Fruit fly (Drosophila melanogaster): ENCODE measurements around the gene Rpt3R.
A peak's percentile ranks its signal among the peaks of the same experiment; 100 is the strongest.

The Rpt3R gene

DNA sequence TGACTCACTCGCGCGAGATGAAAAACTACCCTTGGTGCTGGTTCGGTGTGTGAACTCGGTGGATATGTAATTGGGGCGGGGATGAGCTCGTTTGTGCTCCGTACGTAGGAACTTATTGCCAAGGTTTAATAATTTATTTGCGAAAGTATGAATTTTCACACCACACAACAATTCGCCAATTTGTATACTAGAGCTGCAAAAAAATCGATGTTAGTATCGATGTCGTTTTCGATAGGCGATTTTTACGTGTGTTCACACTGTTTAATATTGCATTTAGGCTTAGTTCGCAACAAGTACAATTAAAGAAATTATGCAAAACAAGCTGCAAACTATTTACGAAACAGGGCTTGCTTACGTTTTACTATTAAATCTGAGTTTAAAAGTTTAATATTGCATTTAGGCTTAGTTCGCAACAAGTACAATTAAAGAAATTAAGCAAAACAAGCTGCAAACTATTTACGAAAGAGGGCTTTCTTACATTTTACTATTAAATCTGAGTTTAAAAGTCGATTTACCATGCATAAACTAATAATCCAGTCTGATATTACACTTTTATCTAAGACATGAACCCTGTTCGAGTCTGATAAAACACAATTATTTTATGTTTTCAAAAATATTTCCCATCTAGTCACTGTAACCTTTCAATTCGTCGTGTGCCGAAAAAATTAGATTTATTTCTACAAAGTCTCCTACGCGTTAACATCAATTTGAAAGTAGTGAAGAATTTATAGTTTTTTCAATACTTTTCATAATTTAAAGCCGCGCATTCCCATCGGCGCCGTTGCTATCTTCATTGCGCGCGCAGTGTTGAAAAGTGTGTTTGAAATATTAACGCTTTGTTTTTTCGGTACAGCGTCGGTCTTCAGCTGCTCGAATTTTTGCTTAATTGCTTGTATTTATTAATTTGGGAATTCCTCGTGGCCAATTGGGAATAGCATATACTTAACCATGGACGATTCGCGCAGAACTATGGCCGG, 6.9 kb upstream of the Rpt3R start, which contains the start of the genes Snap24 and CG8478:
Snap24 (minus strand) TSS at position 196 of the 977 bp plus-strand sequence.
CG8478 (plus strand) TSS at position 696 of the 977 bp plus-strand sequence.
- TF ChIP-seq Abd-B (GFP tag; optimal IDR thresholded peaks at IDR 0.05), result no peak
- TF ChIP-seq Jra (GFP tag; optimal IDR thresholded peaks at IDR 0.05), result peak; percentile 64
- TF ChIP-seq Sp1 (GFP tag; optimal IDR thresholded peaks at IDR 0.05), result no peak
- no peak for TF ChIP-seq Rel (GFP tag; optimal IDR thresholded peaks at IDR 0.05)
- TF ChIP-seq Rel (tag; optimal IDR thresholded peaks at IDR 0.05), result peak; percentile 31
- no peak for TF ChIP-seq Hr83 (GFP tag; optimal IDR thresholded peaks at IDR 0.05; ENCODE audit: poor library complexity, severe bottlenecking)
- peak; percentile 2 for TF ChIP-seq Myc (optimal IDR thresholded peaks at IDR 0.05)
- no peak for TF ChIP-seq Vsx2 (GFP tag; optimal IDR thresholded peaks at IDR 0.05; ENCODE audit: partially characterized antibody)
- TF ChIP-seq N (GFP tag; optimal IDR thresholded peaks at IDR 0.05), result peak; percentile 8

- peak; percentile 20 for TF ChIP-seq OdsH (GFP tag; optimal IDR thresholded peaks at IDR 0.05)
- no peak for TF ChIP-seq Hr78 (GFP tag; optimal IDR thresholded peaks at IDR 0.05)
- TF ChIP-seq dsf (GFP tag; optimal IDR thresholded peaks at IDR 0.05; ENCODE audit: borderline replicate concordance), result no peak
- peak; percentile 79 for TF ChIP-seq Myc (optimal IDR thresholded peaks at IDR 0.05)
- TF ChIP-seq fru (GFP tag; optimal IDR thresholded peaks at IDR 0.05), result no peak
Observed at dm6 chr3R:9759360-9760191, 3.3 kb upstream of the Rpt3R start, which contains the start of gene Mpi. Gene Mpi (plus strand): TSS chr3R:9759622.

- no peak for TF ChIP-seq usp (GFP tag; optimal IDR thresholded peaks at IDR 0.05)
- no peak for TF ChIP-seq Myc (optimal IDR thresholded peaks at IDR 0.05)
- TF ChIP-seq tai (GFP tag; optimal IDR thresholded peaks at IDR 0.05), result no peak
- no peak for TF ChIP-seq CG32264 (GFP tag; optimal IDR thresholded peaks at IDR 0.05)
Observed at dm6 chr3R:9754487-9754886, 1.8 kb downstream of the Rpt3R start, which contains the start of gene Tti1. Gene Tti1 (minus strand): TSS chr3R:9754686.

- TF ChIP-seq fru (GFP tag; optimal IDR thresholded peaks at IDR 0.05), result no peak
- no peak for TF ChIP-seq psq (GFP tag; optimal IDR thresholded peaks at IDR 0.05)
Observed at dm6 chr3R:9747900-9748663, 8.2 kb downstream of the Rpt3R start.

- TF ChIP-seq jim (GFP tag; optimal IDR thresholded peaks at IDR 0.05), result no peak
- no peak for TF ChIP-seq GATAd (GFP tag; optimal IDR thresholded peaks at IDR 0.05)
- TF ChIP-seq woc (GFP tag; optimal IDR thresholded peaks at IDR 0.05), result no peak
- TF ChIP-seq psq (GFP tag; optimal IDR thresholded peaks at IDR 0.05), result no peak
- no peak for TF ChIP-seq Dfd (GFP tag; optimal IDR thresholded peaks at IDR 0.05)
- no peak for TF ChIP-seq sage (GFP tag; optimal IDR thresholded peaks at IDR 0.05)
Observed at dm6 chr3R:9747875-9747899, 8.6 kb downstream of the Rpt3R start, which contains the start of gene PpD3. Gene PpD3 (plus strand): TSS chr3R:9747875.

dm6 chr3R:9747272-9747874, 8.9 kb downstream of the Rpt3R start, which contains the start of gene CG12948:
Gene CG12948 (minus strand): TSS chr3R:9747744.
- TF ChIP-seq psq (GFP tag; optimal IDR thresholded peaks at IDR 0.05) (peak; percentile 53), Vsx2 (GFP tag; optimal IDR thresholded peaks at IDR 0.05; ENCODE audit: partially characterized antibody) (no peak), sage (GFP tag; optimal IDR thresholded peaks at IDR 0.05) (no peak), br (GFP tag; optimal IDR thresholded peaks at IDR 0.05) (peak; percentile 80), ey (GFP tag; optimal IDR thresholded peaks at IDR 0.05) (peak; percentile 51), Hr78 (GFP tag; optimal IDR thresholded peaks at IDR 0.05) (no peak), GATAd (GFP tag; optimal IDR thresholded peaks at IDR 0.05) (no peak), fru (GFP tag; optimal IDR thresholded peaks at IDR 0.05) (no peak), Dif (GFP tag; optimal IDR thresholded peaks at IDR 0.05; ENCODE audit: partially characterized antibody) (peak; percentile 17), dsf (GFP tag; optimal IDR thresholded peaks at IDR 0.05; ENCODE audit: borderline replicate concordance) (peak; percentile 10), Rel (GFP tag; optimal IDR thresholded peaks at IDR 0.05) (no peak), Rel (tag; optimal IDR thresholded peaks at IDR 0.05) (peak; percentile 65), Dfd (GFP tag; optimal IDR thresholded peaks at IDR 0.05) (no peak), Sp1 (GFP tag; optimal IDR thresholded peaks at IDR 0.05) (peak; percentile 76), CG32264 (GFP tag; optimal IDR thresholded peaks at IDR 0.05) (no peak), Myc (optimal IDR thresholded peaks at IDR 0.05) (peak; percentile 50), woc (GFP tag; optimal IDR thresholded peaks at IDR 0.05) (peak; percentile 96), Hr83 (GFP tag; optimal IDR thresholded peaks at IDR 0.05; ENCODE audit: poor library complexity, severe bottlenecking) (no peak), N (GFP tag; optimal IDR thresholded peaks at IDR 0.05) (no peak), rgr (GFP tag; optimal IDR thresholded peaks at IDR 0.05) (peak; percentile 73), foxo (GFP tag; optimal IDR thresholded peaks at IDR 0.05) (peak in 1 of 2 experiments; percentile 32), dl (GFP tag; optimal IDR thresholded peaks at IDR 0.05; ENCODE audit: insufficient read depth in 1 of 2, partially characterized antibody in 2 of 2) (no peak), CG9705 (GFP tag; optimal IDR thresholded peaks at IDR 0.05) (peak; percentile 74), sv (GFP tag; optimal IDR thresholded peaks at IDR 0.05) (peak; percentile 55), Mio (GFP tag; optimal IDR thresholded peaks at IDR 0.05) (no peak), HLH106 (tag; optimal IDR thresholded peaks at IDR 0.05) (peak; percentile 79), OdsH (GFP tag; optimal IDR thresholded peaks at IDR 0.05) (peak; percentile 55)
